Fruit fly (Drosophila melanogaster) whole organism, wandering third instar larva: ENCODE data around the gene CG15011.

Experiments
- CrebA ChIP-seq: fragments of 200-800 bp; sonication (Bioruptor generic); optimal IDR thresholded peaks from 2 replicates; lab custom pipeline; 2016; ENCODE audit warnings: missing biosample characterization, mild to moderate bottlenecking, missing genetic modification characterization, borderline replicate concordance
- Hr78 ChIP-seq: fragments of >200 bp; optimal IDR thresholded peaks from 2 replicates; lab custom pipeline; 2017; ENCODE audit warnings: missing biosample characterization, missing genetic modification characterization
- Jra ChIP-seq: sonication (Bioruptor generic); optimal IDR thresholded peaks from 2 replicates; lab custom pipeline; 2016; ENCODE audit warnings: missing biosample characterization, missing genetic modification characterization
- OdsH ChIP-seq: fragments of 200-800 bp; sonication (Bioruptor generic); optimal IDR thresholded peaks from 2 replicates; lab custom pipeline; 2016; ENCODE audit warnings: missing biosample characterization, mild to moderate bottlenecking, missing genetic modification characterization
- dsf ChIP-seq: sonication (Bioruptor generic); optimal IDR thresholded peaks from 2 replicates; lab custom pipeline; 2016; ENCODE audit warnings: missing biosample characterization, missing genetic modification characterization, borderline replicate concordance
- psq ChIP-seq: fragments of 200-800 bp; sonication (Bioruptor generic); optimal IDR thresholded peaks from 3 replicates; lab custom pipeline; 2017; ENCODE audit warnings: missing biosample characterization, mild to moderate bottlenecking, missing genetic modification characterization, moderate library complexity
- sage ChIP-seq: fragments of 200-800 bp; sonication (Bioruptor generic); optimal IDR thresholded peaks from 2 replicates; lab custom pipeline; 2016; ENCODE audit warnings: missing biosample characterization, mild to moderate bottlenecking, missing genetic modification characterization

- TF ChIP-seq dsf (GFP tag; lab: Kevin White, UChicago) (peak; percentile 81), sage (GFP tag; lab: Kevin White, UChicago) (peak; percentile 88), Jra (peak; percentile 94), Hr78 (no peak), CrebA (GFP tag; lab: Kevin White, UChicago) (no peak), psq (GFP tag; lab: Kevin White, UChicago) (peak; percentile 87), OdsH (peak; percentile 91)
These were observed 30.6 kb downstream of the CG15011 start for dm6 chr3L:4228187-4228836.
